Fruit fly (Drosophila melanogaster) S2 (cell line): ENCODE measurements around the gene CG6066.

Experiments used
- CG8478 ChIP-seq: fragments of >200 bp; optimal IDR thresholded peaks from 2 replicates; lab custom pipeline; 2018
- CTCF ChIP-seq, 2 experiments: fragments of >200 bp; optimal IDR thresholded peaks; 2 replicates each; lab custom pipeline; 2018

DNA sequence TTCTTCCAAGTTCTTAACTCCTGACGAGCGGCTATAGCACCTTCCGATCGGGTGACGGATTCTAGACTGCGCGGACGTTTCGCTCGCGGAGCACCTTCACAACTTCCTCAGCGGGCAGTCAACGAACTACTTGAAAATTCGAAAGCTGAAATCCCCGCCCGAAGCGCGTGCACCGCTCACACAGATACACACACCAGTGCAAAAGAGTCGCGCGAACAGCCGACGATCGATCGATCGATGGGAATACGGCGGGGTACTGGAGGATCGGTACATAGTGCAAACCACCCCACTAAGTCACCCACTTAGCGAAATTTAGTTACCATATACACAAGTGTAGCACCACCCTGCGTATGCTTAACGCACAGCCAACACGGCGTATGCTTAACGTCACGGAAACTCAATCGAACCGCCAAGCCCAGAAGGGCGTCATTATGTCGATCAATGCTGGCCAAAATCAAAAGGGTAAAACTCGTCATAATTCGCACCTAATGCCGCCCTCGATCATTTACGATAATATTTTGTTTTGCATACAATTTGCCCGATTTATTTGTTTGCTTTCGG lies 10.3 kb downstream of the CG6066 start, which contains the start of gene CAH9:
- no peak for TF ChIP-seq CTCF (optimal IDR thresholded peaks at IDR 0.05; lab: Kevin White, UChicago)
- no peak for TF ChIP-seq CG8478
